Worm (Caenorhabditis elegans) whole organism, L1 larva: ENCODE data around the gene R05G6.1.

Experiments used
- C04F5.9 ChIP-seq: sonication (generic microtip); optimal IDR thresholded peaks from 2 replicates; lab custom pipeline; 2016; ENCODE audit warnings: missing genetic modification characterization, missing compliant biosample characterization
- C34B4.2 ChIP-seq: sonication (generic microtip); optimal IDR thresholded peaks from 2 replicates; lab custom pipeline; 2017; ENCODE audit warnings: mild to moderate bottlenecking, missing genetic modification characterization, missing compliant biosample characterization
- Y116A8C.19 ChIP-seq: sonication (generic microtip); optimal IDR thresholded peaks from 2 replicates; lab custom pipeline; 2016; ENCODE audit warnings: missing compliant biosample characterization, missing genetic modification characterization, borderline replicate concordance
- aha-1 ChIP-seq: fragments of 150-350 bp; optimal IDR thresholded peaks from 2 replicates; lab custom pipeline; 2014; ENCODE audit warnings: missing biosample characterization, missing genetic modification characterization
- ama-1 ChIP-seq: fragments of 150-350 bp; optimal IDR thresholded peaks from 2 replicates; lab custom pipeline; 2014
- blmp-1 ChIP-seq: fragments of 150-350 bp; optimal IDR thresholded peaks from 2 replicates; lab custom pipeline; 2014; ENCODE audit warnings: missing biosample characterization, missing genetic modification characterization
- ces-1 ChIP-seq: fragments of 150-350 bp; optimal IDR thresholded peaks from 2 replicates; lab custom pipeline; 2014; ENCODE audit warnings: missing biosample characterization, missing genetic modification reagents, missing genetic modification characterization
- dpl-1 ChIP-seq, 3 experiments: fragments of 150-350 bp in 2 of 3; sonication (generic microtip) in 1 of 3; optimal IDR thresholded peaks; 2 replicates each; lab custom pipeline; 2014 to 2017; ENCODE audit warnings: missing biosample characterization in 3 of 3, missing genetic modification characterization in 3 of 3, missing genetic modification reagents in 3 of 3
- efl-3 ChIP-seq: fragments of 200-800 bp; sonication (Bioruptor generic); optimal IDR thresholded peaks from 2 replicates; lab custom pipeline; 2018; ENCODE audit warnings: mild to moderate bottlenecking, missing genetic modification characterization, missing compliant biosample characterization
- egl-13 ChIP-seq: sonication (generic microtip); optimal IDR thresholded peaks from 2 replicates; lab custom pipeline; 2016; ENCODE audit warnings: missing genotype, missing genetic modification reagents, missing genetic modification characterization, missing compliant biosample characterization
- egl-27 ChIP-seq, 2 experiments: fragments of 150-350 bp in 1 of 2; sonication (generic microtip); optimal IDR thresholded peaks; 3 replicates each; lab custom pipeline; 2017 to 2018; ENCODE audit warnings: missing biosample characterization in 2 of 2, missing genetic modification characterization in 2 of 2, missing genetic modification reagents in 2 of 2
- ets-5 ChIP-seq: fragments of 200-800 bp; sonication (Bioruptor generic); IDR thresholded peaks from 2 replicates; pipeline ENCODE4 v1.3.6; 2022; ENCODE audit warnings: missing genetic modification characterization, missing compliant biosample characterization
- fkh-10 ChIP-seq: sonication (generic microtip); optimal IDR thresholded peaks from 2 replicates; lab custom pipeline; 2017; ENCODE audit warnings: missing biosample characterization, missing genetic modification reagents, missing genetic modification characterization
- fkh-8 ChIP-seq: sonication (generic microtip); optimal IDR thresholded peaks from 2 replicates; lab custom pipeline; 2016; ENCODE audit warnings: mild to moderate bottlenecking, missing genetic modification characterization, missing compliant biosample characterization
- grh-1 ChIP-seq: fragments of 200-800 bp; sonication (Bioruptor generic); IDR thresholded peaks from 2 replicates; pipeline ENCODE4 v1.3.6; 2022; ENCODE audit warnings: missing genetic modification reagents, missing genetic modification characterization, missing compliant biosample characterization
- hlh-4 ChIP-seq: sonication (generic microtip); optimal IDR thresholded peaks from 2 replicates; lab custom pipeline; 2016; ENCODE audit warnings: mild to moderate bottlenecking, missing genetic modification characterization, missing compliant biosample characterization
- isw-1 ChIP-seq: fragments of 200-800 bp; sonication (Bioruptor generic); IDR thresholded peaks from 2 replicates; pipeline ENCODE4 v1.3.6; 2022; ENCODE audit warnings: missing genetic modification characterization, missing compliant biosample characterization
- lin-13 ChIP-seq: fragments of 150-350 bp; optimal IDR thresholded peaks from 2 replicates; lab custom pipeline; 2014; ENCODE audit warnings: missing biosample characterization, missing genetic modification reagents, missing genetic modification characterization
- lin-14 ChIP-seq: fragments of 200-800 bp; sonication (Bioruptor generic); optimal IDR thresholded peaks from 2 replicates; lab custom pipeline; 2018; ENCODE audit warnings: mild to moderate bottlenecking, missing genetic modification characterization, moderate library complexity, missing compliant biosample characterization
- lin-39 ChIP-seq: fragments of 150-350 bp; optimal IDR thresholded peaks from 2 replicates; lab custom pipeline; 2014; ENCODE audit warnings: missing biosample characterization, missing genetic modification reagents, missing genetic modification characterization
- lir-3 ChIP-seq: sonication (generic microtip); optimal IDR thresholded peaks from 2 replicates; lab custom pipeline; 2016; ENCODE audit warnings: mild to moderate bottlenecking, missing genetic modification characterization, moderate library complexity, missing compliant biosample characterization; ENCODE audit not compliant: poor library complexity
- lsy-2 ChIP-seq, 2 experiments: fragments of 150-350 bp; optimal IDR thresholded peaks; 2 replicates each; lab custom pipeline; 2014; ENCODE audit warnings: missing biosample characterization in 2 of 2, missing genetic modification characterization in 2 of 2
- mab-9 ChIP-seq: fragments of 200-800 bp; sonication (Bioruptor generic); IDR thresholded peaks from 2 replicates; pipeline ENCODE4 v1.3.6; 2022; ENCODE audit warnings: missing genetic modification reagents, missing genetic modification characterization, missing compliant biosample characterization
- mep-1 ChIP-seq: fragments of 150-350 bp; optimal IDR thresholded peaks from 2 replicates; lab custom pipeline; 2014; ENCODE audit warnings: missing biosample characterization, missing genetic modification characterization
- nhr-19 ChIP-seq: fragments of 200-800 bp; sonication (Bioruptor generic); conservative IDR thresholded peaks from 2 replicates; pipeline ENCODE4 v1.3.6; 2022; ENCODE audit warnings: missing genetic modification characterization, missing compliant biosample characterization
- nhr-237 ChIP-seq: fragments of 150-350 bp; optimal IDR thresholded peaks from 2 replicates; lab custom pipeline; 2014; ENCODE audit warnings: missing biosample characterization, missing genetic modification characterization
- nhr-47 ChIP-seq: sonication (generic microtip); optimal IDR thresholded peaks from 2 replicates; lab custom pipeline; 2016; ENCODE audit warnings: mild to moderate bottlenecking, missing genetic modification characterization, moderate library complexity, missing compliant biosample characterization
- nhr-71 ChIP-seq: sonication (generic microtip); optimal IDR thresholded peaks from 2 replicates; lab custom pipeline; 2016; ENCODE audit warnings: mild to moderate bottlenecking, missing genetic modification characterization, moderate library complexity, missing compliant biosample characterization
- nhr-76 ChIP-seq: sonication (generic microtip); optimal IDR thresholded peaks from 2 replicates; lab custom pipeline; 2017; ENCODE audit warnings: missing biosample characterization, missing genetic modification characterization
- nhr-84 ChIP-seq: sonication (generic microtip); optimal IDR thresholded peaks from 2 replicates; lab custom pipeline; 2017; ENCODE audit warnings: missing biosample characterization, missing genetic modification characterization
- nhr-85 ChIP-seq: sonication (generic microtip); peaks from one replicate; lab custom pipeline; 2016; ENCODE audit warnings: missing genetic modification characterization, inconsistent platforms, missing compliant biosample characterization
- nhr-90 ChIP-seq: sonication (generic microtip); optimal IDR thresholded peaks from 2 replicates; lab custom pipeline; 2016; ENCODE audit warnings: mild to moderate bottlenecking, missing genetic modification characterization, missing compliant biosample characterization; ENCODE audit not compliant: poor library complexity
- pax-3 ChIP-seq: fragments of 200-800 bp; sonication (Bioruptor generic); optimal IDR thresholded peaks from 2 replicates; lab custom pipeline; 2018; ENCODE audit warnings: mild to moderate bottlenecking, missing genetic modification characterization, moderate library complexity, missing compliant biosample characterization
- rnt-1 ChIP-seq: sonication (generic microtip); optimal IDR thresholded peaks from 2 replicates; lab custom pipeline; 2016; ENCODE audit warnings: mild to moderate bottlenecking, missing genetic modification characterization, moderate library complexity, missing compliant biosample characterization
- skn-1 ChIP-seq: fragments of 150-350 bp; optimal IDR thresholded peaks from 2 replicates; lab custom pipeline; 2014; ENCODE audit warnings: missing biosample characterization, missing genetic modification characterization
- snu-23 ChIP-seq: sonication (generic microtip); optimal IDR thresholded peaks from 2 replicates; lab custom pipeline; 2016; ENCODE audit warnings: missing genetic modification characterization, missing compliant biosample characterization
- sox-4 ChIP-seq: sonication (generic microtip); optimal IDR thresholded peaks from 2 replicates; lab custom pipeline; 2016; ENCODE audit warnings: missing genetic modification characterization, missing compliant biosample characterization
- sup-37 ChIP-seq: fragments of 200-800 bp; sonication (Bioruptor generic); optimal IDR thresholded peaks from 2 replicates; lab custom pipeline; 2018; ENCODE audit warnings: mild to moderate bottlenecking, missing genetic modification characterization, missing compliant biosample characterization
- tlp-1 ChIP-seq: fragments of 150-350 bp; optimal IDR thresholded peaks from 2 replicates; lab custom pipeline; 2014; ENCODE audit warnings: missing biosample characterization, missing genetic modification characterization
- unc-130 ChIP-seq: fragments of 150-350 bp; optimal IDR thresholded peaks from 2 replicates; lab custom pipeline; 2017; ENCODE audit warnings: missing biosample characterization, missing genetic modification characterization, inconsistent platforms
- vab-15 ChIP-seq: sonication (generic microtip); optimal IDR thresholded peaks from 2 replicates; lab custom pipeline; 2017; ENCODE audit warnings: missing genotype, mild to moderate bottlenecking, missing genetic modification characterization, missing compliant biosample characterization
- xbp-1 ChIP-seq: sonication (generic microtip); optimal IDR thresholded peaks from 2 replicates; lab custom pipeline; 2016; ENCODE audit warnings: missing genetic modification characterization, missing compliant biosample characterization
- zag-1 ChIP-seq: fragments of 150-350 bp; optimal IDR thresholded peaks from 2 replicates; lab custom pipeline; 2014; ENCODE audit warnings: missing biosample characterization, missing genetic modification characterization
- ztf-11 ChIP-seq, 2 experiments: sonication (generic microtip); optimal IDR thresholded peaks; 2 replicates each; lab custom pipeline; 2016 to 2017; ENCODE audit warnings: missing genetic modification characterization in 2 of 2, missing biosample characterization in 1 of 2, missing compliant biosample characterization in 1 of 2

R05G6.1 gene

ce11 chrIV:7552958-7553553 lies 20.6 kb downstream of the R05G6.1 start, which contains the start of gene dif-1 (continued):
- TF ChIP-seq lin-13 (GFP tag; lab: Kevin White, UChicago) (no peak), mab-9 (GFP tag; lab: Robert Waterston, UW) (no peak), ces-1 (no peak), rnt-1 (tag; lab: Kevin White, UChicago) (peak; percentile 31), mep-1 (tag; lab: Kevin White, UChicago) (peak; percentile 5), grh-1 (no peak), nhr-47 (tag; lab: Kevin White, UChicago) (no peak), nhr-90 (tag; lab: Kevin White, UChicago) (no peak), pax-3 (tag; lab: Kevin White, UChicago) (no peak), nhr-84 (tag; lab: Kevin White, UChicago) (no peak), nhr-76 (tag; lab: Kevin White, UChicago) (no peak), zag-1 (no peak), skn-1 (no peak), C04F5.9 (tag; lab: Kevin White, UChicago) (no peak), nhr-237 (tag; lab: Kevin White, UChicago) (no peak), isw-1 (GFP tag; lab: Robert Waterston, UW) (no peak), unc-130 (tag; lab: Kevin White, UChicago) (no peak), ets-5 (GFP tag; lab: Robert Waterston, UW) (no peak), snu-23 (GFP tag; lab: Kevin White, UChicago) (peak; percentile 58), Y116A8C.19 (tag; lab: Kevin White, UChicago) (no peak), lsy-2 (tag; optimal IDR thresholded peaks at IDR 0.05; lab: Kevin White, UChicago) (peak in 1 of 2 experiments; percentile 26), C34B4.2 (tag; lab: Kevin White, UChicago) (no peak), fkh-8 (tag; lab: Kevin White, UChicago) (no peak), nhr-19 (GFP tag; lab: Robert Waterston, UW) (no peak; the same call in 1 of the 2 replicates), efl-3 (GFP tag; lab: Kevin White, UChicago) (no peak), ama-1 (no peak), blmp-1 (tag; lab: Kevin White, UChicago) (peak; percentile 56), xbp-1 (tag; lab: Kevin White, UChicago) (no peak), egl-13 (tag; lab: Kevin White, UChicago) (no peak), aha-1 (tag; lab: Kevin White, UChicago) (no peak), nhr-85 (tag; lab: Kevin White, UChicago) (no peak), tlp-1 (tag; lab: Kevin White, UChicago) (no peak), sup-37 (GFP tag; lab: Kevin White, UChicago) (no peak), lin-39 (no peak), fkh-10 (GFP tag; lab: Kevin White, UChicago) (no peak), lir-3 (tag; lab: Kevin White, UChicago) (no peak), dpl-1 (GFP tag; optimal IDR thresholded peaks at IDR 0.05; lab: Kevin White, UChicago) (no peak), lin-14 (peak; percentile 73)

- TF ChIP-seq ztf-11 (tag; optimal IDR thresholded peaks at IDR 0.05; lab: Kevin White, UChicago) = no peak
- TF ChIP-seq vab-15 (tag; lab: Kevin White, UChicago) = no peak
- no peak for TF ChIP-seq egl-27 (tag; optimal IDR thresholded peaks at IDR 0.05; lab: Kevin White, UChicago)
- TF ChIP-seq fkh-8 (tag; lab: Kevin White, UChicago) = peak; percentile 81
- TF ChIP-seq dpl-1 (GFP tag; optimal IDR thresholded peaks at IDR 0.05; lab: Kevin White, UChicago) = peak in 1 of 3 experiments; percentile 2
- no peak for TF ChIP-seq sox-4
- no peak for TF ChIP-seq hlh-4
- TF ChIP-seq C34B4.2 (tag; lab: Kevin White, UChicago) = no peak
- TF ChIP-seq nhr-84 (tag; lab: Kevin White, UChicago) = no peak
- TF ChIP-seq snu-23 (GFP tag; lab: Kevin White, UChicago) = no peak
- TF ChIP-seq lin-14 = peak; percentile 30
- TF ChIP-seq lsy-2 (tag; optimal IDR thresholded peaks at IDR 0.05; lab: Kevin White, UChicago) = peak in 1 of 2 experiments; percentile 33
- TF ChIP-seq nhr-71 = peak; percentile 19
Measured at ce11 chrIV:7554351-7554750, 21.9 kb downstream of the R05G6.1 start, which contains the start of gene F49E8.6. F49E8.6 (minus strand) TSS chrIV:7554667.
